Worm (Caenorhabditis elegans) whole organism, L2 larva: ENCODE results near the gene C17C3.11.
"Not testable (repeated sequence)": the region's sequence is repeated elsewhere in the genome, so short reads cannot be mapped to it uniquely, and the experiment has no call there.

Source experiments
- C34F6.9 ChIP-seq: fragments of 150-350 bp; optimal IDR thresholded peaks from 2 replicates; lab custom pipeline; 2014; ENCODE audit warnings: missing biosample characterization, missing genetic modification characterization
- F13H6.1 ChIP-seq: sonication (generic microtip); optimal IDR thresholded peaks from 2 replicates; lab custom pipeline; 2016; ENCODE audit warnings: missing genetic modification characterization, missing compliant biosample characterization
- R02D3.7 ChIP-seq: fragments of 150-350 bp; optimal IDR thresholded peaks from 2 replicates; lab custom pipeline; 2014; ENCODE audit warnings: missing biosample characterization, missing genetic modification characterization
- Y55F3AM.14 ChIP-seq: fragments of 200-800 bp; sonication (Bioruptor generic); optimal IDR thresholded peaks from 2 replicates; lab custom pipeline; 2018; ENCODE audit warnings: mild to moderate bottlenecking, missing genetic modification characterization, missing compliant biosample characterization
- alr-1 ChIP-seq: fragments of 150-350 bp; optimal IDR thresholded peaks from 2 replicates; lab custom pipeline; 2014; ENCODE audit warnings: missing biosample characterization, missing genetic modification characterization
- aly-2 ChIP-seq: fragments of 150-350 bp; optimal IDR thresholded peaks from 2 replicates; lab custom pipeline; 2014; ENCODE audit warnings: missing biosample characterization, missing genetic modification characterization
- blmp-1 ChIP-seq: sonication (generic microtip); optimal IDR thresholded peaks from 2 replicates; lab custom pipeline; 2017; ENCODE audit warnings: missing genetic modification characterization, mild to moderate bottlenecking, missing compliant biosample characterization, antibody characterized with exemption, moderate library complexity; ENCODE audit not compliant: insufficient read depth
- ceh-16 ChIP-seq: fragments of 150-350 bp; optimal IDR thresholded peaks from 2 replicates; lab custom pipeline; 2014; ENCODE audit warnings: missing biosample characterization, missing genetic modification characterization
- ceh-82 ChIP-seq: fragments of 150-350 bp; optimal IDR thresholded peaks from 2 replicates; lab custom pipeline; 2014; ENCODE audit warnings: missing biosample characterization, missing genetic modification characterization
- crh-2 ChIP-seq: sonication (generic microtip); optimal IDR thresholded peaks from 2 replicates; lab custom pipeline; 2017; ENCODE audit warnings: missing biosample characterization, missing genetic modification characterization
- egl-27 ChIP-seq: sonication (generic microtip); optimal IDR thresholded peaks from 3 replicates; lab custom pipeline; 2017; ENCODE audit warnings: missing biosample characterization, missing genetic modification reagents, missing genetic modification characterization
- elt-1 ChIP-seq: fragments of 150-350 bp; optimal IDR thresholded peaks from 2 replicates; lab custom pipeline; 2014; ENCODE audit warnings: missing biosample characterization, missing genetic modification characterization
- gmeb-1 ChIP-seq: fragments of 150-350 bp; optimal IDR thresholded peaks from 2 replicates; lab custom pipeline; 2014; ENCODE audit warnings: missing biosample characterization, missing genetic modification characterization
- lin-11 ChIP-seq: fragments of 150-350 bp; sonication (generic microtip); optimal IDR thresholded peaks from 2 replicates; lab custom pipeline; 2014; ENCODE audit warnings: missing biosample characterization, missing genetic modification characterization, inconsistent platforms, mixed read lengths
- lin-13 ChIP-seq: fragments of 150-350 bp; optimal IDR thresholded peaks from 2 replicates; lab custom pipeline; 2014; ENCODE audit warnings: missing biosample characterization, missing genetic modification reagents, missing genetic modification characterization
- lin-39 ChIP-seq: fragments of 150-350 bp; optimal IDR thresholded peaks from 2 replicates; lab custom pipeline; 2014; ENCODE audit warnings: missing biosample characterization, missing genetic modification reagents, missing genetic modification characterization
- lsy-2 ChIP-seq, 2 experiments: fragments of 150-350 bp in 1 of 2; sonication (generic microtip) in 1 of 2; optimal IDR thresholded peaks; 2 replicates each; lab custom pipeline; 2014 to 2017; ENCODE audit warnings: missing biosample characterization in 2 of 2, missing genetic modification characterization in 2 of 2
- mab-5 ChIP-seq: fragments of 150-350 bp; optimal IDR thresholded peaks from 2 replicates; lab custom pipeline; 2014; ENCODE audit warnings: missing biosample characterization, missing genetic modification characterization
- mbf-1 ChIP-seq: sonication (generic microtip); optimal IDR thresholded peaks from 2 replicates; lab custom pipeline; 2017; ENCODE audit warnings: missing biosample characterization, missing genetic modification characterization
- nhr-10 ChIP-seq: sonication (generic microtip); optimal IDR thresholded peaks from 2 replicates; lab custom pipeline; 2017; ENCODE audit warnings: missing biosample characterization, missing genetic modification characterization
- nhr-12 ChIP-seq: fragments of 150-350 bp; optimal IDR thresholded peaks from 2 replicates; lab custom pipeline; 2014; ENCODE audit warnings: missing biosample characterization, missing genetic modification characterization
- nhr-129 ChIP-seq: fragments of 150-350 bp; optimal IDR thresholded peaks from 2 replicates; lab custom pipeline; 2014; ENCODE audit warnings: missing biosample characterization, missing genetic modification characterization
- nhr-237 ChIP-seq: fragments of 150-350 bp; optimal IDR thresholded peaks from 2 replicates; lab custom pipeline; 2014; ENCODE audit warnings: missing biosample characterization, missing genetic modification characterization
- nhr-25 ChIP-seq: fragments of 150-350 bp; sonication (generic microtip); optimal IDR thresholded peaks from 3 replicates; lab custom pipeline; 2014; ENCODE audit warnings: missing biosample characterization, missing genetic modification characterization
- peb-1 ChIP-seq: fragments of 150-350 bp; optimal IDR thresholded peaks from 2 replicates; lab custom pipeline; 2014; ENCODE audit warnings: missing biosample characterization, missing genetic modification characterization
- sma-9 ChIP-seq, 2 experiments: fragments of 150-350 bp in 1 of 2; sonication (generic microtip) in 1 of 2; optimal IDR thresholded peaks; 2 replicates each; lab custom pipeline; 2014 to 2016; ENCODE audit warnings: missing genetic modification characterization in 2 of 2, mild to moderate bottlenecking in 1 of 2, missing biosample characterization in 1 of 2, missing compliant biosample characterization in 1 of 2, missing genetic modification reagents in 1 of 2, moderate library complexity in 1 of 2
- snpc-4 ChIP-seq: fragments of 150-350 bp; optimal IDR thresholded peaks from 2 replicates; lab custom pipeline; 2014; ENCODE audit warnings: missing biosample characterization, missing genetic modification characterization
- unc-39 ChIP-seq: fragments of 150-350 bp; optimal IDR thresholded peaks from 2 replicates; lab custom pipeline; 2014; ENCODE audit warnings: missing biosample characterization, missing genetic modification characterization
- unc-55 ChIP-seq: fragments of 150-350 bp; sonication (generic microtip); optimal IDR thresholded peaks from 3 replicates; lab custom pipeline; 2014; ENCODE audit warnings: missing biosample characterization, missing genetic modification reagents, missing genetic modification characterization
- unc-62 ChIP-seq: fragments of 150-350 bp; optimal IDR thresholded peaks from 2 replicates; lab custom pipeline; 2014; ENCODE audit warnings: missing biosample characterization, missing genetic modification reagents, missing genetic modification characterization
- zag-1 ChIP-seq: fragments of 150-350 bp; optimal IDR thresholded peaks from 2 replicates; lab custom pipeline; 2014; ENCODE audit warnings: missing biosample characterization, missing genetic modification characterization
- ztf-1 ChIP-seq: fragments of 200-800 bp; sonication (Bioruptor generic); conservative IDR thresholded peaks from 2 replicates; pipeline ENCODE4 v1.3.6; 2022; ENCODE audit warnings: missing genetic modification characterization, missing compliant biosample characterization
- ztf-11 ChIP-seq: sonication (generic microtip); optimal IDR thresholded peaks from 2 replicates; lab custom pipeline; 2017; ENCODE audit warnings: missing biosample characterization, missing genetic modification characterization
- ztf-4 ChIP-seq: fragments of 150-350 bp; optimal IDR thresholded peaks from 2 replicates; lab custom pipeline; 2014; ENCODE audit warnings: missing biosample characterization, missing genetic modification characterization

C17C3.11 gene

ce11 chrII:5527841-5528240 is 9.8 kb upstream of the C17C3.11 start, which contains the start of gene ZK177.1:
ZK177.1 (plus strand) TSS chrII:5528141.
- TF ChIP-seq lsy-2 (tag; optimal IDR thresholded peaks at IDR 0.05; lab: Kevin White, UChicago), result no peak
- TF ChIP-seq zag-1 (tag; lab: Kevin White, UChicago), result no peak
- TF ChIP-seq R02D3.7 (tag; lab: Kevin White, UChicago), result no peak
- TF ChIP-seq C34F6.9, result no peak
- no peak for TF ChIP-seq aly-2

ce11 chrII:5531855-5532328 is 5.7 kb upstream of the C17C3.11 start, which contains the start of gene C17C3.9:
C17C3.9 (minus strand) TSS chrII:5532278.
- TF ChIP-seq snpc-4, result no peak
- TF ChIP-seq elt-1 (tag; lab: Kevin White, UChicago), result no peak
- TF ChIP-seq sma-9 (GFP tag; optimal IDR thresholded peaks at IDR 0.05; lab: Kevin White, UChicago), result no peak
- no peak for TF ChIP-seq sma-9 (tag; optimal IDR thresholded peaks at IDR 0.05; lab: Kevin White, UChicago)
- no peak for TF ChIP-seq gmeb-1 (tag; lab: Kevin White, UChicago)
- TF ChIP-seq nhr-129 (tag; lab: Kevin White, UChicago), result no peak
- no peak for TF ChIP-seq Y55F3AM.14 (GFP tag; lab: Kevin White, UChicago)
- no peak for TF ChIP-seq mab-5 (tag; lab: Kevin White, UChicago)

- no peak for TF ChIP-seq R02D3.7 (tag; lab: Kevin White, UChicago)
- TF ChIP-seq lin-11, result no peak
- TF ChIP-seq nhr-237 (tag; lab: Kevin White, UChicago), result no peak
- TF ChIP-seq unc-55, result no peak
- no peak for TF ChIP-seq alr-1 (tag; lab: Kevin White, UChicago)
- no peak for TF ChIP-seq C34F6.9
- TF ChIP-seq F13H6.1, result no peak
- TF ChIP-seq unc-62 (GFP tag; lab: Kevin White, UChicago), result no peak
- no peak for TF ChIP-seq peb-1 (tag; lab: Kevin White, UChicago)
- TF ChIP-seq aly-2, result no peak
Observed at ce11 chrII:5533642-5534041, 4.0 kb upstream of the C17C3.11 start, which contains the start of gene hlh-26. hlh-26 (minus strand) TSS chrII:5533742.

ce11 chrII:5534939-5535338 is 2.7 kb upstream of the C17C3.11 start, which contains the start of gene hlh-25:
hlh-25 (plus strand) TSS chrII:5535239.
- TF ChIP-seq ceh-82, blmp-1, egl-27 (tag; lab: Kevin White, UChicago): not testable (repeated sequence)

- TF ChIP-seq unc-55 (no peak), ceh-16 (tag; lab: Kevin White, UChicago) (no peak), lin-13 (GFP tag; lab: Kevin White, UChicago) (no peak), alr-1 (tag; lab: Kevin White, UChicago) (no peak), nhr-12 (no peak), nhr-25 (tag; lab: Kevin White, UChicago) (no peak), nhr-10 (tag; lab: Kevin White, UChicago) (no peak), ztf-4 (tag; lab: Kevin White, UChicago) (no peak), egl-27 (tag; lab: Kevin White, UChicago) (no peak), Y55F3AM.14 (GFP tag; lab: Kevin White, UChicago) (no peak), mbf-1 (no peak), R02D3.7 (tag; lab: Kevin White, UChicago) (no peak), nhr-129 (tag; lab: Kevin White, UChicago) (no peak), lsy-2 (tag; optimal IDR thresholded peaks at IDR 0.05; lab: Kevin White, UChicago) (no peak), lin-11 (no peak), lin-39 (no peak), crh-2 (tag; lab: Kevin White, UChicago) (no peak), gmeb-1 (tag; lab: Kevin White, UChicago) (no peak), peb-1 (tag; lab: Kevin White, UChicago) (no peak)
Observed at ce11 chrII:5537078-5537477, 546 bp upstream of the C17C3.11 start.

ce11 chrII:5540113-5540512 is 2.5 kb downstream of the C17C3.11 start, which contains the start of gene hlh-27:
hlh-27 (minus strand) TSS chrII:5540213.
- not testable (repeated sequence) for TF ChIP-seq ztf-1 (GFP tag; lab: Robert Waterston, UW); unc-39 (tag; lab: Kevin White, UChicago); ztf-11
